Worm (Caenorhabditis elegans) whole organism, L2 larva: ENCODE measurements around the gene msp-32.

Source experiments
- C34F6.9 ChIP-seq: fragments of 150-350 bp; optimal IDR thresholded peaks from 2 replicates; lab custom pipeline; 2014; ENCODE audit warnings: missing biosample characterization, missing genetic modification characterization
- F13H6.1 ChIP-seq: sonication (generic microtip); optimal IDR thresholded peaks from 2 replicates; lab custom pipeline; 2016; ENCODE audit warnings: missing genetic modification characterization, missing compliant biosample characterization
- R02D3.7 ChIP-seq: fragments of 150-350 bp; optimal IDR thresholded peaks from 2 replicates; lab custom pipeline; 2014; ENCODE audit warnings: missing biosample characterization, missing genetic modification characterization
- Y55F3AM.14 ChIP-seq: fragments of 200-800 bp; sonication (Bioruptor generic); optimal IDR thresholded peaks from 2 replicates; lab custom pipeline; 2018; ENCODE audit warnings: mild to moderate bottlenecking, missing genetic modification characterization, missing compliant biosample characterization
- ZK546.5 ChIP-seq: sonication (generic microtip); optimal IDR thresholded peaks from 2 replicates; lab custom pipeline; 2017; ENCODE audit warnings: missing biosample characterization, missing genetic modification characterization
- alr-1 ChIP-seq: fragments of 150-350 bp; optimal IDR thresholded peaks from 2 replicates; lab custom pipeline; 2014; ENCODE audit warnings: missing biosample characterization, missing genetic modification characterization
- aly-2 ChIP-seq: fragments of 150-350 bp; optimal IDR thresholded peaks from 2 replicates; lab custom pipeline; 2014; ENCODE audit warnings: missing biosample characterization, missing genetic modification characterization
- ama-1 ChIP-seq: fragments of 150-350 bp; optimal IDR thresholded peaks from 2 replicates; lab custom pipeline; 2018; ENCODE audit warnings: inconsistent platforms
- blmp-1 ChIP-seq: sonication (generic microtip); optimal IDR thresholded peaks from 2 replicates; lab custom pipeline; 2017; ENCODE audit warnings: missing genetic modification characterization, mild to moderate bottlenecking, missing compliant biosample characterization, antibody characterized with exemption, moderate library complexity; ENCODE audit not compliant: insufficient read depth
- ceh-16 ChIP-seq: fragments of 150-350 bp; optimal IDR thresholded peaks from 2 replicates; lab custom pipeline; 2014; ENCODE audit warnings: missing biosample characterization, missing genetic modification characterization
- ceh-82 ChIP-seq: fragments of 150-350 bp; optimal IDR thresholded peaks from 2 replicates; lab custom pipeline; 2014; ENCODE audit warnings: missing biosample characterization, missing genetic modification characterization
- crh-2 ChIP-seq: sonication (generic microtip); optimal IDR thresholded peaks from 2 replicates; lab custom pipeline; 2017; ENCODE audit warnings: missing biosample characterization, missing genetic modification characterization
- dmd-4 ChIP-seq: sonication (generic microtip); optimal IDR thresholded peaks from 2 replicates; lab custom pipeline; 2017; ENCODE audit warnings: missing biosample characterization, missing genetic modification characterization
- egl-27 ChIP-seq: sonication (generic microtip); optimal IDR thresholded peaks from 3 replicates; lab custom pipeline; 2017; ENCODE audit warnings: missing biosample characterization, missing genetic modification reagents, missing genetic modification characterization
- elt-1 ChIP-seq: fragments of 150-350 bp; optimal IDR thresholded peaks from 2 replicates; lab custom pipeline; 2014; ENCODE audit warnings: missing biosample characterization, missing genetic modification characterization
- elt-3 ChIP-seq: sonication (generic microtip); optimal IDR thresholded peaks from 2 replicates; lab custom pipeline; 2017; ENCODE audit warnings: missing biosample characterization, missing genetic modification characterization
- fos-1 ChIP-seq: fragments of 150-350 bp; optimal IDR thresholded peaks from 2 replicates; lab custom pipeline; 2014; ENCODE audit warnings: missing biosample characterization, missing genetic modification characterization
- gmeb-1 ChIP-seq: fragments of 150-350 bp; optimal IDR thresholded peaks from 2 replicates; lab custom pipeline; 2014; ENCODE audit warnings: missing biosample characterization, missing genetic modification characterization
- lin-11 ChIP-seq: fragments of 150-350 bp; sonication (generic microtip); optimal IDR thresholded peaks from 2 replicates; lab custom pipeline; 2014; ENCODE audit warnings: missing biosample characterization, missing genetic modification characterization, inconsistent platforms, mixed read lengths
- lin-13 ChIP-seq: fragments of 150-350 bp; optimal IDR thresholded peaks from 2 replicates; lab custom pipeline; 2014; ENCODE audit warnings: missing biosample characterization, missing genetic modification reagents, missing genetic modification characterization
- lin-39 ChIP-seq: fragments of 150-350 bp; optimal IDR thresholded peaks from 2 replicates; lab custom pipeline; 2014; ENCODE audit warnings: missing biosample characterization, missing genetic modification reagents, missing genetic modification characterization
- lsy-2 ChIP-seq, 2 experiments: fragments of 150-350 bp in 1 of 2; sonication (generic microtip) in 1 of 2; optimal IDR thresholded peaks; 2 replicates each; lab custom pipeline; 2014 to 2017; ENCODE audit warnings: missing biosample characterization in 2 of 2, missing genetic modification characterization in 2 of 2
- mab-5 ChIP-seq: fragments of 150-350 bp; optimal IDR thresholded peaks from 2 replicates; lab custom pipeline; 2014; ENCODE audit warnings: missing biosample characterization, missing genetic modification characterization
- mbf-1 ChIP-seq: sonication (generic microtip); optimal IDR thresholded peaks from 2 replicates; lab custom pipeline; 2017; ENCODE audit warnings: missing biosample characterization, missing genetic modification characterization
- mdl-1 ChIP-seq, 2 experiments: fragments of 150-350 bp in 1 of 2; sonication (generic microtip) in 1 of 2; optimal IDR thresholded peaks; 2 replicates each; lab custom pipeline; 2017; ENCODE audit warnings: missing biosample characterization in 2 of 2, missing genetic modification characterization in 2 of 2
- nhr-10 ChIP-seq: sonication (generic microtip); optimal IDR thresholded peaks from 2 replicates; lab custom pipeline; 2017; ENCODE audit warnings: missing biosample characterization, missing genetic modification characterization
- nhr-11 ChIP-seq: fragments of 150-350 bp; optimal IDR thresholded peaks from 2 replicates; lab custom pipeline; 2014; ENCODE audit warnings: missing biosample characterization, missing genetic modification characterization
- nhr-12 ChIP-seq: fragments of 150-350 bp; optimal IDR thresholded peaks from 2 replicates; lab custom pipeline; 2014; ENCODE audit warnings: missing biosample characterization, missing genetic modification characterization
- nhr-129 ChIP-seq: fragments of 150-350 bp; optimal IDR thresholded peaks from 2 replicates; lab custom pipeline; 2014; ENCODE audit warnings: missing biosample characterization, missing genetic modification characterization
- nhr-21 ChIP-seq: fragments of 150-350 bp; optimal IDR thresholded peaks from 2 replicates; lab custom pipeline; 2014; ENCODE audit warnings: missing biosample characterization, missing genetic modification characterization
- nhr-23 ChIP-seq: fragments of 150-350 bp; optimal IDR thresholded peaks from 2 replicates; lab custom pipeline; 2014; ENCODE audit warnings: missing biosample characterization, missing genetic modification reagents, missing genetic modification characterization
- nhr-237 ChIP-seq: fragments of 150-350 bp; optimal IDR thresholded peaks from 2 replicates; lab custom pipeline; 2014; ENCODE audit warnings: missing biosample characterization, missing genetic modification characterization
- nhr-25 ChIP-seq: fragments of 150-350 bp; sonication (generic microtip); optimal IDR thresholded peaks from 3 replicates; lab custom pipeline; 2014; ENCODE audit warnings: missing biosample characterization, missing genetic modification characterization
- nhr-6 ChIP-seq: fragments of 150-350 bp; optimal IDR thresholded peaks from 2 replicates; lab custom pipeline; 2014; ENCODE audit warnings: missing biosample characterization, missing genetic modification characterization
- nhr-77 ChIP-seq: fragments of 150-350 bp; optimal IDR thresholded peaks from 2 replicates; lab custom pipeline; 2014; ENCODE audit warnings: missing biosample characterization, missing genetic modification characterization
- peb-1 ChIP-seq: fragments of 150-350 bp; optimal IDR thresholded peaks from 2 replicates; lab custom pipeline; 2014; ENCODE audit warnings: missing biosample characterization, missing genetic modification characterization
- sem-4 ChIP-seq: fragments of 150-350 bp; optimal IDR thresholded peaks from 2 replicates; lab custom pipeline; 2014; ENCODE audit warnings: missing biosample characterization, missing genetic modification reagents, missing genetic modification characterization
- skn-1 ChIP-seq: sonication (generic microtip); optimal IDR thresholded peaks from 2 replicates; lab custom pipeline; 2017; ENCODE audit warnings: missing biosample characterization, missing genetic modification characterization
- sma-3 ChIP-seq: sonication (generic microtip); optimal IDR thresholded peaks from 2 replicates; lab custom pipeline; 2016; ENCODE audit warnings: missing genetic modification reagents, missing genetic modification characterization, missing compliant biosample characterization
- sma-9 ChIP-seq, 2 experiments: fragments of 150-350 bp in 1 of 2; sonication (generic microtip) in 1 of 2; optimal IDR thresholded peaks; 2 replicates each; lab custom pipeline; 2014 to 2016; ENCODE audit warnings: missing genetic modification characterization in 2 of 2, mild to moderate bottlenecking in 1 of 2, missing biosample characterization in 1 of 2, missing compliant biosample characterization in 1 of 2, missing genetic modification reagents in 1 of 2, moderate library complexity in 1 of 2
- snpc-4 ChIP-seq: fragments of 150-350 bp; optimal IDR thresholded peaks from 2 replicates; lab custom pipeline; 2014; ENCODE audit warnings: missing biosample characterization, missing genetic modification characterization
- unc-39 ChIP-seq: fragments of 150-350 bp; optimal IDR thresholded peaks from 2 replicates; lab custom pipeline; 2014; ENCODE audit warnings: missing biosample characterization, missing genetic modification characterization
- unc-62 ChIP-seq: fragments of 150-350 bp; optimal IDR thresholded peaks from 2 replicates; lab custom pipeline; 2014; ENCODE audit warnings: missing biosample characterization, missing genetic modification reagents, missing genetic modification characterization
- zag-1 ChIP-seq: fragments of 150-350 bp; optimal IDR thresholded peaks from 2 replicates; lab custom pipeline; 2014; ENCODE audit warnings: missing biosample characterization, missing genetic modification characterization
- ztf-1 ChIP-seq: fragments of 200-800 bp; sonication (Bioruptor generic); conservative IDR thresholded peaks from 2 replicates; pipeline ENCODE4 v1.3.6; 2022; ENCODE audit warnings: missing genetic modification characterization, missing compliant biosample characterization
- ztf-11 ChIP-seq: sonication (generic microtip); optimal IDR thresholded peaks from 2 replicates; lab custom pipeline; 2017; ENCODE audit warnings: missing biosample characterization, missing genetic modification characterization
- ztf-4 ChIP-seq: fragments of 150-350 bp; optimal IDR thresholded peaks from 2 replicates; lab custom pipeline; 2014; ENCODE audit warnings: missing biosample characterization, missing genetic modification characterization

Gene msp-32

ce11 chrII:4905331-4905730 lies 6.7 kb downstream of the msp-32 start:
- TF ChIP-seq nhr-77 (no peak), ZK546.5 (no peak), sem-4 (no peak), ztf-11 (tag; lab: Kevin White, UChicago) (no peak), mab-5 (tag; lab: Kevin White, UChicago) (no peak), fos-1 (tag; lab: Kevin White, UChicago) (no peak), C34F6.9 (tag; lab: Kevin White, UChicago) (no peak), mdl-1 (tag; optimal IDR thresholded peaks at IDR 0.05; lab: Kevin White, UChicago) (no peak), sma-9 (GFP tag; optimal IDR thresholded peaks at IDR 0.05; lab: Kevin White, UChicago) (no peak), sma-9 (tag; optimal IDR thresholded peaks at IDR 0.05; lab: Kevin White, UChicago) (no peak), ztf-4 (tag; lab: Kevin White, UChicago) (no peak)

ce11 chrII:4905883-4906282 lies 7.3 kb downstream of the msp-32 start:
- TF ChIP-seq elt-3: no peak
- TF ChIP-seq ztf-11 (tag; lab: Kevin White, UChicago): no peak
- TF ChIP-seq egl-27 (tag; lab: Kevin White, UChicago): no peak
- no peak for TF ChIP-seq skn-1 (tag; lab: Kevin White, UChicago)
- TF ChIP-seq nhr-21 (tag; lab: Kevin White, UChicago): no peak
- TF ChIP-seq nhr-12 (tag; lab: Kevin White, UChicago): no peak
- TF ChIP-seq lin-11 (tag; lab: Kevin White, UChicago): no peak
- no peak for TF ChIP-seq nhr-77
- TF ChIP-seq lin-39 (tag; lab: Kevin White, UChicago): no peak
- TF ChIP-seq F13H6.1: no peak
- no peak for TF ChIP-seq ztf-1 (GFP tag; lab: Robert Waterston, UW)

ce11 chrII:4908160-4908559 lies 9.5 kb downstream of the msp-32 start:
- TF ChIP-seq unc-39 (tag; lab: Kevin White, UChicago) (no peak), unc-62 (GFP tag; lab: Kevin White, UChicago) (no peak), Y55F3AM.14 (peak; percentile 18), nhr-23 (tag; lab: Kevin White, UChicago) (no peak), peb-1 (no peak), nhr-6 (no peak), lsy-2 (tag; optimal IDR thresholded peaks at IDR 0.05; lab: Kevin White, UChicago) (peak in 1 of 2 experiments; percentile 25), nhr-25 (no peak), zag-1 (tag; lab: Kevin White, UChicago) (peak; percentile 22), ztf-4 (tag; lab: Kevin White, UChicago) (peak; percentile 25), elt-3 (no peak), nhr-237 (no peak), ceh-82 (tag; lab: Kevin White, UChicago) (no peak), nhr-12 (tag; lab: Kevin White, UChicago) (no peak), sma-9 (GFP tag; optimal IDR thresholded peaks at IDR 0.05; lab: Kevin White, UChicago) (peak; percentile 25), sma-9 (tag; optimal IDR thresholded peaks at IDR 0.05; lab: Kevin White, UChicago) (no peak), dmd-4 (no peak), nhr-77 (no peak), R02D3.7 (tag; lab: Kevin White, UChicago) (no peak), lin-11 (tag; lab: Kevin White, UChicago) (no peak), ztf-1 (GFP tag; lab: Robert Waterston, UW) (no peak), mab-5 (tag; lab: Kevin White, UChicago) (no peak), ceh-16 (tag; lab: Kevin White, UChicago) (no peak), blmp-1 (tag; lab: Kevin White, UChicago) (no peak), crh-2 (tag; lab: Kevin White, UChicago) (no peak), F13H6.1 (peak; percentile 28), ZK546.5 (no peak), egl-27 (tag; lab: Kevin White, UChicago) (no peak), gmeb-1 (tag; lab: Kevin White, UChicago) (no peak), aly-2 (tag; lab: Kevin White, UChicago) (no peak), ztf-11 (tag; lab: Kevin White, UChicago) (no peak), lin-39 (tag; lab: Kevin White, UChicago) (no peak), C34F6.9 (tag; lab: Kevin White, UChicago) (peak; percentile 40), alr-1 (tag; lab: Kevin White, UChicago) (no peak), nhr-21 (tag; lab: Kevin White, UChicago) (no peak), nhr-10 (tag; lab: Kevin White, UChicago) (no peak), mbf-1 (tag; lab: Kevin White, UChicago) (no peak), mdl-1 (tag; optimal IDR thresholded peaks at IDR 0.05; lab: Kevin White, UChicago) (no peak), ama-1 (lab: Kevin White, UChicago) (no peak), fos-1 (tag; lab: Kevin White, UChicago) (peak; percentile 10), elt-1 (no peak), sma-3 (GFP tag; lab: Kevin White, UChicago) (peak; percentile 7), nhr-11 (tag; lab: Kevin White, UChicago) (no peak), snpc-4 (tag; lab: Kevin White, UChicago) (no peak), nhr-129 (tag; lab: Kevin White, UChicago) (peak; percentile 43), sem-4 (no peak), skn-1 (tag; lab: Kevin White, UChicago) (no peak), lin-13 (GFP tag; lab: Kevin White, UChicago) (no peak)
